Worm (Caenorhabditis elegans) whole organism, young adult: ENCODE data around the gene F19H6.6.

Experiments used
- F22D6.2 ChIP-seq: sonication (generic microtip); optimal IDR thresholded peaks from 2 replicates; lab custom pipeline; 2016; ENCODE audit warnings: mild to moderate bottlenecking, missing genetic modification characterization, missing compliant biosample characterization
- F55B11.4 ChIP-seq: sonication (generic microtip); optimal IDR thresholded peaks from 2 replicates; lab custom pipeline; 2016; ENCODE audit warnings: missing compliant biosample characterization, missing genetic modification characterization, borderline replicate concordance; ENCODE audit not compliant: insufficient read depth
- Y95B8A.8 ChIP-seq: fragments of 200-800 bp; sonication (Bioruptor generic); IDR thresholded peaks from 2 replicates; pipeline ENCODE4 v1.3.6; 2022; ENCODE audit warnings: missing genetic modification reagents, missing genetic modification characterization, missing compliant biosample characterization
- ama-1 ChIP-seq, 3 experiments: fragments of 150-350 bp in 1 of 3; sonication (generic microtip) in 2 of 3; optimal IDR thresholded peaks; 2 replicates each; lab custom pipeline; 2014 to 2018; ENCODE audit warnings: missing biosample characterization in 2 of 3, missing genetic modification characterization in 2 of 3, missing genetic modification reagents in 2 of 3
- bed-2 ChIP-seq: fragments of 200-800 bp; sonication (Bioruptor generic); IDR thresholded peaks from 2 replicates; pipeline ENCODE4 v1.3.6; 2022; ENCODE audit warnings: missing genetic modification reagents, missing genetic modification characterization, missing compliant biosample characterization
- ceh-58 ChIP-seq: fragments of 200-800 bp; sonication (Bioruptor generic); IDR thresholded peaks from 2 replicates; pipeline ENCODE4 v1.3.6; 2022; ENCODE audit warnings: missing genetic modification characterization, missing compliant biosample characterization
- ets-4 ChIP-seq: fragments of 200-800 bp; sonication (Bioruptor generic); optimal IDR thresholded peaks from 2 replicates; lab custom pipeline; 2018; ENCODE audit warnings: mild to moderate bottlenecking, missing genetic modification characterization, missing compliant biosample characterization
- lir-1 ChIP-seq: fragments of 200-800 bp; sonication (Bioruptor generic); conservative IDR thresholded peaks from 2 replicates; pipeline ENCODE4 v1.3.6; 2022; ENCODE audit warnings: missing genetic modification reagents, missing genetic modification characterization, missing compliant biosample characterization
- madf-6 ChIP-seq: fragments of 200-800 bp; sonication (Bioruptor generic); IDR thresholded peaks from 2 replicates; pipeline ENCODE4 v1.3.6; 2022; ENCODE audit warnings: missing genetic modification reagents, missing genetic modification characterization, missing compliant biosample characterization
- nfya-1 ChIP-seq: sonication (generic microtip); optimal IDR thresholded peaks from 2 replicates; lab custom pipeline; 2017; ENCODE audit warnings: antibody characterized with exemption, missing compliant biosample characterization, missing genetic modification characterization, borderline replicate concordance; ENCODE audit not compliant: insufficient read depth
- nhr-179 ChIP-seq: sonication (generic microtip); optimal IDR thresholded peaks from 2 replicates; lab custom pipeline; 2016; ENCODE audit warnings: mild to moderate bottlenecking, missing genetic modification characterization, missing compliant biosample characterization
- snpc-4 ChIP-seq, 5 experiments: fragments of 150-350 bp in 1 of 5; sonication (generic microtip) in 4 of 5; optimal IDR thresholded peaks; 2 replicates each; lab custom pipeline; 2014 to 2018; ENCODE audit warnings: missing genetic modification characterization in 5 of 5, missing biosample characterization in 3 of 5, antibody characterized with exemption in 2 of 5, mild to moderate bottlenecking in 2 of 5, missing compliant biosample characterization in 2 of 5, missing genotype in 2 of 5, moderate library complexity in 2 of 5, missing genetic modification reagents in 1 of 5
- zim-3 ChIP-seq: sonication (generic microtip); optimal IDR thresholded peaks from 2 replicates; lab custom pipeline; 2017; ENCODE audit warnings: mild to moderate bottlenecking, missing genetic modification characterization, moderate library complexity, missing compliant biosample characterization

- TF ChIP-seq zim-3 (tag; lab: Kevin White, UChicago) (no peak), ama-1 (optimal IDR thresholded peaks at IDR 0.05; lab: Kevin White, UChicago) (no peak), ama-1 (GFP tag; optimal IDR thresholded peaks at IDR 0.05; lab: Kevin White, UChicago) (no peak), nhr-179 (tag; lab: Kevin White, UChicago) (no peak), ets-4 (no peak), lir-1 (GFP tag; lab: Robert Waterston, UW) (no peak), snpc-4 (GFP tag; optimal IDR thresholded peaks at IDR 0.05; lab: Kevin White, UChicago) (no peak), snpc-4 (tag; optimal IDR thresholded peaks at IDR 0.05; lab: Kevin White, UChicago) (no peak), ceh-58 (no peak), F22D6.2 (tag; lab: Kevin White, UChicago) (no peak), F55B11.4 (no peak), madf-6 (no peak), nfya-1 (no peak), Y95B8A.8 (GFP tag; lab: Robert Waterston, UW) (no peak), bed-2 (GFP tag; lab: Robert Waterston, UW) (no peak)
Observed at ce11 chrX:12404729-12405128, 44.1 kb downstream of the F19H6.6 start.
